Fruit fly (Drosophila melanogaster): ENCODE data around the gene CG7742.
A peak's percentile ranks its signal among the peaks of the same experiment; 100 is the strongest.

Gene CG7742

DNA sequence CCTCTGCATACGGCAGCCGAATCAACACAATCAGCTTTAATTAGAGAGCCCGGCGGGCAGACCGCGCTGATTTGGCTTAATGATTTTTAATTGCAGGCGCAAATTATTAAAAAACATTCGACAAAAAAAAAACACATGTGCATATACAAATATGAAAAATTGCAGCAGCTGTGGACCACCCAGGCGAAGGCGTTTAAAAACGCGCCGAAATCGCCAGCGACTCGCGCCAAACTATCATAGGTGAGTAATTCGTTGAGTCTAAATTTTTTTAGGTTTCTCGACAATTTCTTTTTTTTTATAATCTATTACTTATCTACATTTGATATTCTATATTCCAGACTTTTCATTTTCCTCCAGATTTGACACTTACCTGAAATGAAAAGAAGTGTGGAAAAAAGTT, 14.4 kb upstream of the CG7742 start:
- TF ChIP-seq CG6792 (GFP tag; optimal IDR thresholded peaks at IDR 0.05) (no peak), Eip78C (GFP tag) (no peak), svp (GFP tag) (no peak), Eip75B (GFP tag; optimal IDR thresholded peaks at IDR 0.05) (no peak), CG1621 (tag; optimal IDR thresholded peaks at IDR 0.05) (no peak), Sox14 (GFP tag; optimal IDR thresholded peaks at IDR 0.05) (no peak), CG15336 (GFP tag; IDR thresholded peaks at IDR 0.05) (no peak), CG6276 (GFP tag; optimal IDR thresholded peaks at IDR 0.05) (no peak), achi (GFP tag; optimal IDR thresholded peaks at IDR 0.05) (no peak), CG6808 (GFP tag; optimal IDR thresholded peaks at IDR 0.05) (no peak), Ets21C (GFP tag; optimal IDR thresholded peaks at IDR 0.05) (no peak), spab (GFP tag; optimal IDR thresholded peaks at IDR 0.05) (no peak), Hr38 (GFP tag; optimal IDR thresholded peaks at IDR 0.05) (no peak), fd59A (GFP tag; optimal IDR thresholded peaks at IDR 0.05) (no peak), dac (GFP tag; optimal IDR thresholded peaks at IDR 0.05) (no peak)

DNA sequence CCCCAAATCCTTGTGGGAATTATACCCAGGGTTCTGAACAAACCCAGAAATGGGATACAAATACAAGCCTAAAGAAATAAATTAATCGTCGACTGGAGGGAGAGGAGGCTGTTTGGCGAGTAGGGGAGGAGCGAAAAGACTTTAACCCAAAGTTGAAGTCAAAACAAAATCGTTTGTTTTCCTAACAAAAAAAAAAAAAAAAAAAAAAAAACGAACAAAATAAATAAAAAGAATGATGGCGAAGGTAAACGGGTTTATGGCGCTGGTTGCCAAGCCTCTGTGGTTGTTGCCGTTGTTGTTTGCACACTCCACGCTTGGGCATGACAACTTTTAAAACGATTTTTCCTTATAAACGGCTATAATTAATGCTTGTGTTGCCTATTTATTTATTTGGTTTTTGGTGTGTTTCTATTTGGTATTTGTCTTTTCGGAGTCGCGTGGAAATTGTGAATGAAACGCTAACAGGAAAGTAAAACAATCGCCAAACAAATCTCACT, 13.7 kb upstream of the CG7742 start:
- peak; percentile 71 for TF ChIP-seq fkh (GFP tag; optimal IDR thresholded peaks at IDR 0.05)
- 0 out of 2 replicates have a peak, but pooled peaks have one; percentile 46 for TF ChIP-seq CG15336 (GFP tag; IDR thresholded peaks at IDR 0.05)
- no peak for TF ChIP-seq ss (GFP tag; optimal IDR thresholded peaks at IDR 0.05)
- TF ChIP-seq eg (GFP tag; IDR thresholded peaks at IDR 0.05) = peak; percentile 51; the same call in 1 of the 3 replicates
- no peak for TF ChIP-seq esn (GFP tag; optimal IDR thresholded peaks at IDR 0.05)
- TF ChIP-seq CG8119 (GFP tag; IDR thresholded peaks at IDR 0.05) = peak; percentile 26; the same call in 1 of the 3 replicates

DNA sequence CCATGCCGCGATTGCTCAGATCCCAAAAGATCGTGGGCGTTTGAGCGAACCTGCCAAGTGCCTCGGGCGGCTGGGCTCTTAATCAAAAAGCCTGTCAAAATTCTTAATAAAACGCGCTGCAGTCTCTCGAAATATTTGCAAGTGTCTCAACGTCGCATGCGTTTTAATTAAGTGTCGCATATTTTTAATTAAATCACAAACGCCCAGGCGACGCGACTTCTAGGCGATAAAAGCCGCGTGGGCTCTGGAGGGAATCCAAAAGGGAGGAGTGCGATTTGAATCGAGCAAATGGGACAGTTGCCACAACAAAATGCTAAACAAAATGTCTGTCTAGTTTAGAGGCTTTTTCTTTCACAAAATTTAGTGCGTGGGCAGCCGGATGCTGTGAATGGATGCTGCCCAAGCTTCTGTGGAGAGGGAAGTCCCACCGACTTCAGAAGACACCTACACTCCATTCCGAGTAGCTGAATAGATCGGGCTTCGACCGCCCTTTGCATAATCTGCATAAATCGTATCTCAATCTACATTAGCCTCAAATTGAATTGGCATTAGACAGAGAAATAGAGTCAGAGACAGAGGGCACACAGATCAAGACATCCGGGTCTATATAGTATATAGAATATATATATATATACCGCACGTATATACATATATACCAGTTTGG, 12.1 kb upstream of the CG7742 start:
- TF ChIP-seq CG7368 (GFP tag; optimal IDR thresholded peaks at IDR 0.05) (no peak), CG11902 (GFP tag; optimal IDR thresholded peaks at IDR 0.05) (no peak), CG3919 (GFP tag; optimal IDR thresholded peaks at IDR 0.05) (no peak), dsx (GFP tag; optimal IDR thresholded peaks at IDR 0.05; ENCODE audit: poor library complexity, severe bottlenecking) (no peak), pdm3 (GFP tag; optimal IDR thresholded peaks at IDR 0.05) (no peak), Lpt (GFP tag; optimal IDR thresholded peaks at IDR 0.05) (no peak), CG16779 (tag; optimal IDR thresholded peaks at IDR 0.05) (no peak), Ets21C (GFP tag; optimal IDR thresholded peaks at IDR 0.05) (no peak), net (GFP tag; optimal IDR thresholded peaks at IDR 0.05) (no peak), cyc (GFP tag; optimal IDR thresholded peaks at IDR 0.05) (no peak), Hr39 (GFP tag; optimal IDR thresholded peaks at IDR 0.05) (no peak), fd85E (GFP tag; optimal IDR thresholded peaks at IDR 0.05) (no peak), CG34406 (GFP tag; optimal IDR thresholded peaks at IDR 0.05) (no peak), Sox102F (GFP tag; optimal IDR thresholded peaks at IDR 0.05) (no peak), CG32006 (GFP tag; optimal IDR thresholded peaks at IDR 0.05) (no peak), salr (GFP tag; optimal IDR thresholded peaks at IDR 0.05) (no peak), CG10631 (GFP tag; optimal IDR thresholded peaks at IDR 0.05) (no peak), CG8119 (GFP tag; IDR thresholded peaks at IDR 0.05) (no peak)

Data from whole organism, prepupa.